Worm (Caenorhabditis elegans): ENCODE data around the gene ZK470.6.
A peak's percentile ranks its signal among the peaks of the same experiment; 100 is the strongest.
"Not testable (repeated sequence)": the region's sequence is repeated elsewhere in the genome, so short reads cannot be mapped to it uniquely, and the experiment has no call there.

The ZK470.6 gene

DNA sequence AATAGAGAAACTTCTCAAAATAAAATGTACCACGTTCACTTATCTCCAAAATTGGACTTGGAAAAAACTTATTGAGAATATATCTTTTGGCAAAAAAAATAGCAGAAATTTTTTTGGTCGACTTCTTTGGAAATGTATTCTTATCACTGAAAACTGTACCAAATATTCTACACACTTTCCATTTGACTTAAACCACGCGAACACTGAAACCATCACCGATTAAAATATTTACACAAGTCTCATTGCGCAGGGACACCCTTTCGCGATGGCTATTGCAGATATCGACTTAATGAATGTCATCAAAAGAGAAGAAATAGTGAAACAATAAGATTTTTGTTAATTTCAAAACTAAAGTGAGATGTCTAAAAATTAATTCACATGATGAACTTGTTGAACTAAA is 31.2 kb upstream of the ZK470.6 start (continued):
- peak; percentile 40 for TF ChIP-seq hmg-1.2 (GFP tag; IDR thresholded peaks at IDR 0.05)
- TF ChIP-seq bed-1 (GFP tag; IDR thresholded peaks at IDR 0.05): no peak
- no peak for TF ChIP-seq ztf-3 (GFP tag; optimal IDR thresholded peaks at IDR 0.05)
- no peak for TF ChIP-seq hlh-12 (tag; optimal IDR thresholded peaks at IDR 0.05)
- no peak for TF ChIP-seq Y67H2A.10 (GFP tag; conservative IDR thresholded peaks at IDR 0.05)
- no peak for TF ChIP-seq nhr-27 (tag; optimal IDR thresholded peaks at IDR 0.05)
- no peak for TF ChIP-seq aptf-3 (GFP tag; IDR thresholded peaks at IDR 0.05)
- no peak for TF ChIP-seq snpc-3.4 (tag; optimal IDR thresholded peaks at IDR 0.05)
- peak; percentile 83 for TF ChIP-seq gei-17 (GFP tag; optimal IDR thresholded peaks at IDR 0.05)
- no peak for TF ChIP-seq nfya-1 (tag; optimal IDR thresholded peaks at IDR 0.05; ENCODE audit: borderline replicate concordance, insufficient read depth)
- no peak for TF ChIP-seq ccch-3 (GFP tag; optimal IDR thresholded peaks at IDR 0.05)
- TF ChIP-seq lir-1 (GFP tag; conservative IDR thresholded peaks at IDR 0.05): no peak
- peak; percentile 43 for TF ChIP-seq lin-54 (GFP tag; optimal IDR thresholded peaks at IDR 0.05)

ce11 chrX:4207385-4207784 is 30.1 kb upstream of the ZK470.6 start, which contains the start of gene F20B6.9:
Gene F20B6.9, minus strand, starts transcription at chrX:4207485.
- TF ChIP-seq lin-35 (GFP tag; optimal IDR thresholded peaks at IDR 0.05); cebp-1 (GFP tag; IDR thresholded peaks at IDR 0.05); cebp-1 (tag; optimal IDR thresholded peaks at IDR 0.05); hlh-12 (tag; optimal IDR thresholded peaks at IDR 0.05): not testable (repeated sequence)

DNA sequence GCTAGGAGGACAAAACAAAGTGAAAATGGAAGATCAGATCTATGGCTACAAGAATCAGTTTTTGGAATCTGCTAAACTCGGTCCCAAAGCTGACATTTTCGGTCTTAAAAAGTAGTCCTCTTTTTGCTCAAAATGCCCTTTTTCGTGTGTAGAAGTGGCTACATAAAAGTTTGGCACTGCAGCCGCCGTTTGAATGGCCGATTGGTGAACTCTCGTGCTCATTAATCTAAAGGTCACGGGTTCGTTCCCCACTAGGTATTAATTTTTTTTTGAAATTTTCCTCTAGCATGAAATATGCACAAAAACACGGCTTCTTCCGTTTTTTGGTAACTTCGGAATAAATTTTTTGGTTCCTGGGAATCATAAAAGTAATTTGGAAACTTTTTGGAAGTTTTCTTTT is 27.5 kb upstream of the ZK470.6 start:
- TF ChIP-seq lin-26 (GFP tag; IDR thresholded peaks at IDR 0.05): 0 out of 2 replicates have a peak, but pooled peaks have one; percentile 42
- peak; percentile 43 for TF ChIP-seq tbp1 (GFP tag; optimal IDR thresholded peaks at IDR 0.05)
- 0 out of 2 replicates have a peak, but pooled peaks have one; percentile 5 for TF ChIP-seq hmg-1.2 (GFP tag; IDR thresholded peaks at IDR 0.05)
- peak; percentile 43; the same call in 1 of the 2 replicates for TF ChIP-seq dox-1 (GFP tag; IDR thresholded peaks at IDR 0.05)
- TF ChIP-seq rpc-1 (optimal IDR thresholded peaks at IDR 0.05): not testable (repeated sequence)
- peak; percentile 23 for TF ChIP-seq rpc-1 (tag; optimal IDR thresholded peaks at IDR 0.05)
- TF ChIP-seq B0261.1 (tag; optimal IDR thresholded peaks at IDR 0.05): peak; percentile 25

DNA sequence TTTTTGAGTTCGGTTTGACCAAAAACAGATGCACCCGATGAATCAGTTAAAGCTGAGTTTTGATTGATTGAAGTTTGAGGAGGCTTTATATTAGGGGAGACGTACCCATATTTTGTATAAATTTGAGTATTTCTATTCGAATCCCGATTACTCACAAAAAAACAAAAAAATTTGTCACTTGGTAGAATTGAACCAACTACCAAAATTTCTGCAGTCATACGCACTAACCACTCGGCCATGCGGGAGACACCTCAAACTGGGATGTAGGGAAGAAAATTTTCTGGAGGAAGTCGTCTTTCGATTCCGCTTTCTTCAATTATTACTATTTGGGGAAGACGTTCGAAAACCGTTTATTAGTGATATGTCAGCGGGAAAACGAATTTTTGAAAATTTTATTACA is 25.6 kb upstream of the ZK470.6 start:
- TF ChIP-seq lin-26 (GFP tag; IDR thresholded peaks at IDR 0.05): peak; percentile 57; the same call in 1 of the 2 replicates
- 0 out of 2 replicates have a peak, but pooled peaks have one; percentile 44 for TF ChIP-seq madf-6 (GFP tag; IDR thresholded peaks at IDR 0.05)
- TF ChIP-seq hmg-1.2 (GFP tag; IDR thresholded peaks at IDR 0.05): peak; percentile 38
- TF ChIP-seq dox-1 (GFP tag; IDR thresholded peaks at IDR 0.05): peak; percentile 43; the same call in 1 of the 2 replicates
- 0 out of 2 replicates have a peak, but pooled peaks have one; percentile 22 for TF ChIP-seq D2030.7 (GFP tag; IDR thresholded peaks at IDR 0.05)
- TF ChIP-seq B0261.1 (tag; optimal IDR thresholded peaks at IDR 0.05): peak; percentile 17

- not testable (repeated sequence) for TF ChIP-seq fkh-3 (tag; optimal IDR thresholded peaks at IDR 0.05); F39B2.1 (GFP tag; IDR thresholded peaks at IDR 0.05); tlf-1 (GFP tag; optimal IDR thresholded peaks at IDR 0.05)
These were observed 24.8 kb upstream of the ZK470.6 start, which contains the start of gene F20B6.6 for ce11 chrX:4202114-4202513. Gene F20B6.6, minus strand, starts transcription at chrX:4202214.

ce11 chrX:4199829-4200228 is 22.5 kb upstream of the ZK470.6 start, which contains the start of gene F20B6.5:
Gene F20B6.5, minus strand, starts transcription at chrX:4199929.
- not testable (repeated sequence) for TF ChIP-seq Y53F4B.3 (GFP tag; IDR thresholded peaks at IDR 0.05); K11D2.4 (GFP tag; IDR thresholded peaks at IDR 0.05); lin-54 (GFP tag; optimal IDR thresholded peaks at IDR 0.05)

All from whole organism, young adult.